Fruit fly (Drosophila melanogaster) whole organism, embryonic: ENCODE measurements around the gene CG42489.

ENCODE experiments used
- Ada2b ChIP-seq: fragments of 200-800 bp; sonication (Bioruptor generic); IDR thresholded peaks from 2 replicates; pipeline ENCODE4 v1.3.6; 2022; ENCODE audit warnings: missing biosample characterization, missing genetic modification characterization
- Awh ChIP-seq: fragments of 200-800 bp; sonication (Bioruptor generic); IDR thresholded peaks from 2 replicates; pipeline ENCODE4, ENCODE4 v1.3.6; 2022; ENCODE audit warnings: missing biosample characterization, missing genetic modification characterization
- BEAF-32 ChIP-seq: fragments of 200-800 bp; sonication (Bioruptor generic); optimal IDR thresholded peaks from 3 replicates; lab custom pipeline; 2017; ENCODE audit warnings: missing biosample characterization, missing genetic modification characterization, mild to moderate bottlenecking, moderate library complexity, missing genetic modification reagents
- Bdp1 ChIP-seq: fragments of 200-800 bp; sonication (Bioruptor generic); optimal IDR thresholded peaks from 3 replicates; lab custom pipeline; 2016; ENCODE audit warnings: missing biosample characterization, missing genetic modification characterization
- CG11456 ChIP-seq: fragments of 200-800 bp; sonication (Bioruptor generic); IDR thresholded peaks from 3 replicates; pipeline ENCODE4 v1.3.6; 2022; ENCODE audit warnings: missing biosample characterization, missing genetic modification characterization
- CG13624 ChIP-seq: fragments of 200-800 bp; sonication (Bioruptor generic); optimal IDR thresholded peaks from 2 replicates; lab custom pipeline; 2016; ENCODE audit warnings: missing biosample characterization, missing genetic modification characterization
- CG16813 ChIP-seq: fragments of 200-800 bp; sonication (Bioruptor generic); IDR thresholded peaks from 3 replicates; pipeline ENCODE4 v1.3.6; 2022; ENCODE audit warnings: missing biosample characterization, missing genetic modification characterization; ENCODE audit not compliant: partially characterized antibody
- CG17186 ChIP-seq: fragments of 200-800 bp; sonication (Bioruptor generic); optimal IDR thresholded peaks from 3 replicates; lab custom pipeline; 2017; ENCODE audit warnings: missing biosample characterization, missing genetic modification reagents, missing genetic modification characterization
- CG17385 ChIP-seq: fragments of 200-800 bp; sonication (Bioruptor generic); optimal IDR thresholded peaks from 3 replicates; lab custom pipeline; 2018; ENCODE audit warnings: missing biosample characterization, mild to moderate bottlenecking, missing genetic modification characterization
- CG17612 ChIP-seq: fragments of 200-800 bp; sonication (Bioruptor generic); IDR thresholded peaks from 2 replicates; pipeline ENCODE4 v1.3.6; 2022; ENCODE audit warnings: missing biosample characterization, missing genetic modification characterization
- CG30403 ChIP-seq: fragments of 200-800 bp; sonication (Bioruptor generic); optimal IDR thresholded peaks from 3 replicates; lab custom pipeline; 2016; ENCODE audit warnings: missing biosample characterization, missing genetic modification characterization
- CG31388 ChIP-seq: fragments of 200-800 bp; sonication (Bioruptor generic); optimal IDR thresholded peaks from 2 replicates; lab custom pipeline; 2016; ENCODE audit warnings: missing biosample characterization, missing genetic modification characterization
- CG31441 ChIP-seq: fragments of 200-800 bp; sonication (Bioruptor generic); IDR thresholded peaks from 2 replicates; pipeline ENCODE4 v1.3.6; 2022; ENCODE audit warnings: missing biosample characterization, missing genetic modification characterization
- CG4282 ChIP-seq: fragments of 200-800 bp; sonication (Bioruptor generic); optimal IDR thresholded peaks from 2 replicates; lab custom pipeline; 2016; ENCODE audit warnings: missing biosample characterization, missing genetic modification characterization
- CG6854 ChIP-seq: fragments of 200-800 bp; sonication (Bioruptor generic); optimal IDR thresholded peaks from 3 replicates; lab custom pipeline; 2017; ENCODE audit warnings: missing biosample characterization, mild to moderate bottlenecking, missing genetic modification characterization
- CG7928 ChIP-seq: fragments of 200-800 bp; sonication (Bioruptor generic); optimal IDR thresholded peaks from 2 replicates; lab custom pipeline; 2017; ENCODE audit warnings: missing biosample characterization, mild to moderate bottlenecking, missing genetic modification characterization
- CG8924 ChIP-seq: fragments of 200-800 bp; optimal IDR thresholded peaks from 3 replicates; lab custom pipeline; 2019; ENCODE audit warnings: missing biosample characterization, mild to moderate bottlenecking, missing genetic modification characterization, moderate library complexity
- CG9215 ChIP-seq: fragments of 200-800 bp; sonication (Bioruptor generic); IDR thresholded peaks from 2 replicates; pipeline ENCODE4 v1.3.6; 2022; ENCODE audit warnings: missing biosample characterization, missing genetic modification characterization
- Dad ChIP-seq: fragments of 200-800 bp; sonication (Bioruptor generic); optimal IDR thresholded peaks from 3 replicates; lab custom pipeline; 2016; ENCODE audit warnings: missing biosample characterization, missing genetic modification characterization
- Hmr ChIP-seq: fragments of 200-800 bp; sonication (Bioruptor generic); optimal IDR thresholded peaks from 3 replicates; lab custom pipeline; 2017; ENCODE audit warnings: mild to moderate bottlenecking, missing biosample characterization, missing genetic modification reagents, missing genetic modification characterization
- Mes4 ChIP-seq: fragments of 200-800 bp; sonication (Bioruptor generic); optimal IDR thresholded peaks from 2 replicates; lab custom pipeline; 2016; ENCODE audit warnings: missing biosample characterization, missing genetic modification characterization
- Myb ChIP-seq: fragments of 200-800 bp; sonication (Bioruptor generic); optimal IDR thresholded peaks from 2 replicates; lab custom pipeline; 2016; ENCODE audit warnings: missing biosample characterization, missing genetic modification characterization
- Nf-YB ChIP-seq: fragments of 200-800 bp; sonication (Bioruptor generic); optimal IDR thresholded peaks from 3 replicates; lab custom pipeline; 2019; ENCODE audit warnings: missing biosample characterization, mild to moderate bottlenecking, missing genetic modification characterization, moderate library complexity
- Spps ChIP-seq: fragments of 200-800 bp; sonication (Bioruptor generic); optimal IDR thresholded peaks from 2 replicates; lab custom pipeline; 2018; ENCODE audit warnings: missing biosample characterization, mild to moderate bottlenecking, missing genetic modification characterization
- ab ChIP-seq: fragments of 200-800 bp; sonication (Bioruptor generic); optimal IDR thresholded peaks from 2 replicates; lab custom pipeline; 2016; ENCODE audit warnings: missing biosample characterization, missing genetic modification characterization
- al ChIP-seq: fragments of 200-800 bp; sonication (Bioruptor generic); IDR thresholded peaks from 2 replicates; pipeline ENCODE4 v1.3.6; 2022; ENCODE audit warnings: missing biosample characterization, missing genetic modification characterization
- ap ChIP-seq: fragments of 200-800 bp; sonication (Bioruptor generic); IDR thresholded peaks from 2 replicates; pipeline ENCODE4 v1.3.6; 2022; ENCODE audit warnings: missing biosample characterization, missing genetic modification characterization
- br ChIP-seq: fragments of >200 bp; optimal IDR thresholded peaks from 2 replicates; lab custom pipeline; 2017
- btn ChIP-seq: fragments of 200-800 bp; sonication (Bioruptor generic); optimal IDR thresholded peaks from 2 replicates; lab custom pipeline; 2016; ENCODE audit warnings: missing biosample characterization, missing genetic modification characterization
- ci ChIP-seq: fragments of 200-800 bp; sonication (Bioruptor generic); IDR thresholded peaks from 3 replicates; pipeline ENCODE4 v1.3.6; 2022; ENCODE audit warnings: missing biosample characterization, missing genetic modification characterization
- da ChIP-seq: fragments of 200-800 bp; sonication (Bioruptor generic); optimal IDR thresholded peaks from 2 replicates; lab custom pipeline; 2016; ENCODE audit warnings: missing biosample characterization, missing genetic modification characterization
- danr ChIP-seq: fragments of 200-800 bp; sonication (Bioruptor generic); IDR thresholded peaks from 2 replicates; pipeline ENCODE4 v1.3.6; 2022; ENCODE audit warnings: missing biosample characterization, missing genetic modification characterization
- dysf ChIP-seq: fragments of 200-800 bp; sonication (Bioruptor generic); IDR thresholded peaks from 3 replicates; pipeline ENCODE4 v1.3.6; 2022; ENCODE audit warnings: missing biosample characterization, missing genetic modification characterization
- esg ChIP-seq: fragments of 200-800 bp; sonication (Bioruptor generic); conservative IDR thresholded peaks from 2 replicates; pipeline ENCODE4 v1.3.6; 2022; ENCODE audit warnings: missing biosample characterization, missing genetic modification characterization
- fd3F ChIP-seq: fragments of 200-800 bp; sonication (Bioruptor generic); optimal IDR thresholded peaks from 2 replicates; lab custom pipeline; 2018; ENCODE audit warnings: missing biosample characterization, mild to moderate bottlenecking, missing genetic modification characterization, moderate library complexity
- gcm ChIP-seq: fragments of 200-800 bp; sonication (Bioruptor generic); optimal IDR thresholded peaks from 2 replicates; lab custom pipeline; 2019; ENCODE audit warnings: missing biosample characterization, mild to moderate bottlenecking, missing genetic modification characterization, moderate library complexity
- gt ChIP-seq: fragments of 200-800 bp; sonication (Bioruptor generic); IDR thresholded peaks from 2 replicates; pipeline ENCODE4 v1.3.6; 2022; ENCODE audit warnings: missing biosample characterization, missing genetic modification characterization
- jing ChIP-seq: fragments of 200-800 bp; sonication (Bioruptor generic); optimal IDR thresholded peaks from 2 replicates; lab custom pipeline; 2018; ENCODE audit warnings: missing biosample characterization, mild to moderate bottlenecking, missing genetic modification characterization
- lov ChIP-seq, 2 experiments: fragments of 200-800 bp in 1 of 2; fragments of >200 bp in 1 of 2; sonication (Bioruptor generic) in 1 of 2; IDR thresholded peaks in 1 of 2; optimal IDR thresholded peaks in 1 of 2; 2 replicates in 1 of 2; 3 replicates in 1 of 2; pipeline versions ENCODE4 v1.3.6 to Lab custom; 2017 to 2022; ENCODE audit warnings: missing biosample characterization in 1 of 2, missing genetic modification characterization in 1 of 2
- mirr ChIP-seq: fragments of 200-800 bp; sonication (Bioruptor generic); optimal IDR thresholded peaks from 3 replicates; lab custom pipeline; 2018; ENCODE audit warnings: missing biosample characterization, mild to moderate bottlenecking, missing genetic modification characterization
- nau ChIP-seq: fragments of 200-800 bp; sonication (Bioruptor generic); optimal IDR thresholded peaks from 3 replicates; lab custom pipeline; 2017; ENCODE audit warnings: missing biosample characterization, mild to moderate bottlenecking, missing genetic modification characterization, missing genetic modification reagents
- phol ChIP-seq: fragments of 200-800 bp; sonication (Bioruptor generic); optimal IDR thresholded peaks from 3 replicates; lab custom pipeline; 2018; ENCODE audit warnings: missing biosample characterization, mild to moderate bottlenecking, missing genetic modification characterization, moderate library complexity
- sima ChIP-seq: fragments of 200-800 bp; sonication (Bioruptor generic); optimal IDR thresholded peaks from 2 replicates; lab custom pipeline; 2016; ENCODE audit warnings: missing biosample characterization, missing genetic modification characterization
- vvl ChIP-seq: fragments of 200-800 bp; sonication (Bioruptor generic); IDR thresholded peaks from 2 replicates; pipeline ENCODE4 v1.3.6; 2022; ENCODE audit warnings: missing biosample characterization, missing genetic modification characterization
- wek ChIP-seq: fragments of 200-800 bp; sonication (Bioruptor generic); optimal IDR thresholded peaks from 3 replicates; lab custom pipeline; 2018; ENCODE audit warnings: missing biosample characterization, mild to moderate bottlenecking, missing genetic modification characterization, moderate library complexity
- zen ChIP-seq: fragments of 200-800 bp; sonication (Bioruptor generic); optimal IDR thresholded peaks from 3 replicates; lab custom pipeline; 2018; ENCODE audit warnings: missing biosample characterization, mild to moderate bottlenecking, missing genetic modification characterization, moderate library complexity

Gene CG42489

DNA sequence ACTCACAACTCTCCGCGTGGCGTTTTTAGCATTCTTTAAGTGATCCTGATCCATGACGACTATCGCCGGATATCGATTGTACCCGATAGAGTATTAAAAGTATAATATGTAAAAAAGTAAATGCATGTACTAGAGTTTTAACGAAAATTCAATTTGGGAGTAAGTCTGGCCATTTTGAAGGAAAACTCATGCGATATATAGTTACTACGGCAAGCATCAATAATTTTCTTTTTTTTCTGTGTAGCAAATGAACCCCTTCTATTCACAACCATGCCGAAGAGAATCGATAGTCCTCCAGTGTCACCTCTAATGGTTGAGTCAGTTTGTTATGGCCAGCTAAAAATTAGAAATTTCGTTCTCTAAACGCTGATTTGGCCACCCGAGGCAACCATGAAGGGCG, 1.8 kb downstream of the CG42489 start, which contains the start of the genes Sys1 and Dhod (continued):
- TF ChIP-seq Hmr (GFP tag; lab: Kevin White, UChicago) (peak; percentile 60), ap (GFP tag; lab: Robert Waterston, UW) (no peak), CG17612 (GFP tag; lab: Robert Waterston, UW) (no peak), Bdp1 (peak; percentile 73), CG17186 (GFP tag; lab: Kevin White, UChicago) (peak; percentile 53), CG17385 (GFP tag; lab: Kevin White, UChicago) (peak; percentile 28), Dad (peak; percentile 62), jing (no peak), zen (tag; lab: Kevin White, UChicago) (peak; percentile 41), gcm (no peak), da (GFP tag; lab: Kevin White, UChicago) (no peak), br (lab: Kevin White, UChicago) (no peak), Ada2b (peak; percentile 68; the same call in 1 of the 2 replicates), CG7928 (GFP tag; lab: Kevin White, UChicago) (peak; percentile 69), phol (tag; lab: Kevin White, UChicago) (peak; percentile 74), lov (optimal IDR thresholded peaks at IDR 0.05; lab: Kevin White, UChicago) (no peak), lov (GFP tag; IDR thresholded peaks at IDR 0.05; lab: Robert Waterston, UW) (0 out of 3 replicates have a peak, but pooled peaks have one; percentile 10), CG30403 (GFP tag; lab: Kevin White, UChicago) (peak; percentile 75), Awh (GFP tag; lab: Robert Waterston, UW) (0 out of 2 replicates have a peak, but pooled peaks have one; percentile 48), CG4282 (no peak), ci (GFP tag; lab: Robert Waterston, UW) (peak; percentile 30; the same call in 1 of the 3 replicates), dysf (peak; percentile 37; the same call in 1 of the 3 replicates), CG11456 (GFP tag; lab: Robert Waterston, UW) (peak; percentile 67; the same call in 2 of the 3 replicates), danr (no peak), Spps (tag; lab: Kevin White, UChicago) (peak; percentile 15), CG9215 (peak; percentile 64), Nf-YB (GFP tag; lab: Kevin White, UChicago) (no peak), CG6854 (no peak), nau (GFP tag; lab: Kevin White, UChicago) (no peak), al (GFP tag; lab: Robert Waterston, UW) (peak; percentile 51), btn (GFP tag; lab: Kevin White, UChicago) (no peak), gt (no peak), fd3F (GFP tag; lab: Kevin White, UChicago) (peak; percentile 38), BEAF-32 (GFP tag; lab: Kevin White, UChicago) (peak; percentile 86), sima (GFP tag; lab: Kevin White, UChicago) (no peak), esg (GFP tag; lab: Robert Waterston, UW) (peak; percentile 49), CG31388 (GFP tag; lab: Kevin White, UChicago) (peak; percentile 4), CG13624 (peak; percentile 74), CG31441 (GFP tag; lab: Robert Waterston, UW) (peak; percentile 45; the same call in 1 of the 2 replicates), vvl (GFP tag; lab: Robert Waterston, UW) (peak; percentile 75), Myb (GFP tag; lab: Kevin White, UChicago) (peak; percentile 19), ab (GFP tag; lab: Kevin White, UChicago) (peak; percentile 41), Mes4 (GFP tag; lab: Kevin White, UChicago) (no peak), CG16813 (GFP tag; lab: Robert Waterston, UW) (peak; percentile 84), CG8924 (tag; lab: Kevin White, UChicago) (peak; percentile 53), mirr (GFP tag; lab: Kevin White, UChicago) (no peak), wek (GFP tag; lab: Kevin White, UChicago) (no peak)
